Fruit fly (Drosophila melanogaster) whole organism, embryonic: ENCODE data around the gene CG6654.

Experiments used
- Asciz ChIP-seq: fragments of 200-800 bp; sonication (Bioruptor generic); optimal IDR thresholded peaks from 2 replicates; lab custom pipeline; 2017; ENCODE audit warnings: missing biosample characterization, mild to moderate bottlenecking, missing genetic modification characterization, missing genetic modification reagents
- BEAF-32 ChIP-seq: fragments of 200-800 bp; sonication (Bioruptor generic); optimal IDR thresholded peaks from 3 replicates; lab custom pipeline; 2017; ENCODE audit warnings: missing biosample characterization, missing genetic modification characterization, mild to moderate bottlenecking, moderate library complexity, missing genetic modification reagents
- CG10321 ChIP-seq: fragments of 200-800 bp; sonication (Bioruptor generic); IDR thresholded peaks from 2 replicates; pipeline ENCODE4 v1.3.6; 2022; ENCODE audit warnings: missing biosample characterization, missing genetic modification characterization
- CG10462 ChIP-seq: fragments of 200-800 bp; sonication (Bioruptor generic); optimal IDR thresholded peaks from 2 replicates; lab custom pipeline; 2016; ENCODE audit warnings: missing biosample characterization, missing genetic modification characterization
- CG11456 ChIP-seq: fragments of 200-800 bp; sonication (Bioruptor generic); IDR thresholded peaks from 3 replicates; pipeline ENCODE4 v1.3.6; 2022; ENCODE audit warnings: missing biosample characterization, missing genetic modification characterization
- CG12104 ChIP-seq: fragments of 200-800 bp; sonication (Bioruptor generic); optimal IDR thresholded peaks from 3 replicates; lab custom pipeline; 2016; ENCODE audit warnings: missing biosample characterization, missing genetic modification characterization
- CG12391 ChIP-seq: fragments of 200-800 bp; sonication (Bioruptor generic); optimal IDR thresholded peaks from 3 replicates; lab custom pipeline; 2018; ENCODE audit warnings: missing biosample characterization, mild to moderate bottlenecking, missing genetic modification characterization, moderate library complexity
- CG12744 ChIP-seq: fragments of 200-800 bp; sonication (Bioruptor generic); optimal IDR thresholded peaks from 2 replicates; lab custom pipeline; 2016; ENCODE audit warnings: missing biosample characterization, missing genetic modification characterization
- CG13296 ChIP-seq: fragments of 200-800 bp; sonication (Bioruptor generic); optimal IDR thresholded peaks from 3 replicates; lab custom pipeline; 2018; ENCODE audit warnings: missing biosample characterization, mild to moderate bottlenecking, missing genetic modification characterization
- CG30403 ChIP-seq: fragments of 200-800 bp; sonication (Bioruptor generic); optimal IDR thresholded peaks from 3 replicates; lab custom pipeline; 2016; ENCODE audit warnings: missing biosample characterization, missing genetic modification characterization
- CG42726 ChIP-seq: fragments of 200-800 bp; sonication (Bioruptor generic); IDR thresholded peaks from 2 replicates; pipeline ENCODE4 v1.3.6; 2022; ENCODE audit warnings: missing biosample characterization, missing genetic modification characterization; ENCODE audit not compliant: partially characterized antibody
- CG4617 ChIP-seq: fragments of 200-800 bp; sonication (Bioruptor generic); optimal IDR thresholded peaks from 3 replicates; lab custom pipeline; 2016; ENCODE audit warnings: missing biosample characterization, missing genetic modification characterization, borderline replicate concordance
- CG5245 ChIP-seq: fragments of 200-800 bp; sonication (Bioruptor generic); optimal IDR thresholded peaks from 3 replicates; lab custom pipeline; 2016; ENCODE audit warnings: missing biosample characterization, missing genetic modification characterization
- CG6272 ChIP-seq: fragments of 200-800 bp; sonication (Bioruptor generic); IDR thresholded peaks from 2 replicates; pipeline ENCODE4 v1.3.6; 2022; ENCODE audit warnings: missing biosample characterization, missing genetic modification characterization
- CG7987 ChIP-seq: fragments of 200-800 bp; sonication (Bioruptor generic); optimal IDR thresholded peaks from 2 replicates; lab custom pipeline; 2018; ENCODE audit warnings: missing biosample characterization, mild to moderate bottlenecking, missing genetic modification characterization, moderate library complexity
- CG8281 ChIP-seq: fragments of 200-800 bp; sonication (Bioruptor generic); optimal IDR thresholded peaks from 2 replicates; lab custom pipeline; 2018; ENCODE audit warnings: missing biosample characterization, mild to moderate bottlenecking, missing genetic modification characterization, moderate library complexity
- CG8359 ChIP-seq: fragments of 200-800 bp; sonication (Bioruptor generic); optimal IDR thresholded peaks from 2 replicates; lab custom pipeline; 2017; ENCODE audit warnings: missing biosample characterization, mild to moderate bottlenecking, missing genetic modification characterization, borderline replicate concordance
- CG9727 ChIP-seq: fragments of 200-800 bp; sonication (Bioruptor generic); optimal IDR thresholded peaks from 3 replicates; lab custom pipeline; 2017; ENCODE audit warnings: missing biosample characterization, mild to moderate bottlenecking, missing genetic modification characterization
- CG9932 ChIP-seq: fragments of 200-800 bp; sonication (Bioruptor generic); IDR thresholded peaks from 2 replicates; pipeline ENCODE4 v1.3.6; 2022; ENCODE audit warnings: missing biosample characterization, missing genetic modification characterization
- CoRest ChIP-seq: fragments of 200-800 bp; sonication (Bioruptor generic); optimal IDR thresholded peaks from 3 replicates; lab custom pipeline; 2018; ENCODE audit warnings: missing biosample characterization, mild to moderate bottlenecking, missing genetic modification characterization, moderate library complexity
- D ChIP-seq, 2 experiments: fragments of 200-800 bp in 1 of 2; fragments of >200 bp in 1 of 2; sonication (Bioruptor generic) in 1 of 2; optimal IDR thresholded peaks; 2 replicates in 1 of 2; 3 replicates in 1 of 2; lab custom pipeline; 2017; ENCODE audit warnings: mild to moderate bottlenecking in 1 of 2, missing biosample characterization in 1 of 2, missing genetic modification characterization in 1 of 2, missing genetic modification reagents in 1 of 2
- Eip74EF ChIP-seq, 2 experiments: fragments of 200-800 bp in 1 of 2; fragments of >200 bp in 1 of 2; sonication (Bioruptor generic) in 1 of 2; optimal IDR thresholded peaks; 2 replicates each; lab custom pipeline; 2017 to 2019; ENCODE audit warnings: missing biosample characterization in 2 of 2, missing genetic modification characterization in 2 of 2, mild to moderate bottlenecking in 1 of 2, moderate library complexity in 1 of 2
- HHEX ChIP-seq: fragments of 200-800 bp; sonication (Bioruptor generic); optimal IDR thresholded peaks from 3 replicates; lab custom pipeline; 2017; ENCODE audit warnings: missing biosample characterization, mild to moderate bottlenecking, missing genetic modification characterization, missing genetic modification reagents
- HLH4C ChIP-seq: fragments of 200-800 bp; sonication (Bioruptor generic); IDR thresholded peaks from 3 replicates; pipeline ENCODE4 v1.3.6; 2022; ENCODE audit warnings: missing biosample characterization, missing genetic modification characterization; ENCODE audit not compliant: partially characterized antibody
- MBD-R2 ChIP-seq: fragments of 200-800 bp; sonication (Bioruptor generic); IDR thresholded peaks from 2 replicates; pipeline ENCODE4 v1.3.6; 2022; ENCODE audit warnings: missing biosample characterization, missing genetic modification characterization
- Myb ChIP-seq: fragments of 200-800 bp; sonication (Bioruptor generic); optimal IDR thresholded peaks from 2 replicates; lab custom pipeline; 2016; ENCODE audit warnings: missing biosample characterization, missing genetic modification characterization
- NFAT ChIP-seq: fragments of 200-800 bp; sonication (Bioruptor generic); IDR thresholded peaks from 2 replicates; pipeline ENCODE4 v1.3.6; 2022; ENCODE audit warnings: missing biosample characterization, missing genetic modification characterization
- Sin3A ChIP-seq: fragments of >200 bp; optimal IDR thresholded peaks from 2 replicates; lab custom pipeline; 2018
- Tbp ChIP-seq: fragments of >200 bp; optimal IDR thresholded peaks from 2 replicates; lab custom pipeline; 2018; ENCODE audit warnings: missing biosample characterization, missing genetic modification characterization
- Usf ChIP-seq: fragments of 200-800 bp; sonication (Bioruptor generic); optimal IDR thresholded peaks from 2 replicates; lab custom pipeline; 2017; ENCODE audit warnings: missing genotype, missing biosample characterization, missing genetic modification characterization
- ab ChIP-seq: fragments of 200-800 bp; sonication (Bioruptor generic); optimal IDR thresholded peaks from 2 replicates; lab custom pipeline; 2016; ENCODE audit warnings: missing biosample characterization, missing genetic modification characterization
- ara ChIP-seq: fragments of 200-800 bp; sonication (Bioruptor generic); IDR thresholded peaks from 2 replicates; pipeline ENCODE4 v1.3.6; 2022; ENCODE audit warnings: missing biosample characterization, missing genetic modification characterization
- bowl ChIP-seq: fragments of 200-800 bp; sonication (Bioruptor generic); IDR thresholded peaks from 2 replicates; pipeline ENCODE4 v1.3.6; 2022; ENCODE audit warnings: missing biosample characterization, missing genetic modification characterization
- bsh ChIP-seq, 2 experiments: fragments of 200-800 bp; sonication (Bioruptor generic); optimal IDR thresholded peaks; 2 replicates each; lab custom pipeline; 2017 to 2018; ENCODE audit warnings: mild to moderate bottlenecking in 2 of 2, missing biosample characterization in 2 of 2, missing genetic modification characterization in 2 of 2, moderate library complexity in 1 of 2
- btn ChIP-seq: fragments of 200-800 bp; sonication (Bioruptor generic); optimal IDR thresholded peaks from 2 replicates; lab custom pipeline; 2016; ENCODE audit warnings: missing biosample characterization, missing genetic modification characterization
- eve ChIP-seq, 2 experiments: fragments of >200 bp; optimal IDR thresholded peaks; 2 replicates each; lab custom pipeline; 2017; ENCODE audit warnings: missing biosample characterization in 2 of 2, missing genetic modification characterization in 2 of 2
- ewg ChIP-seq: fragments of 200-800 bp; sonication (Bioruptor generic); optimal IDR thresholded peaks from 3 replicates; lab custom pipeline; 2017; ENCODE audit warnings: mild to moderate bottlenecking, missing biosample characterization, missing genetic modification reagents, missing genetic modification characterization
- gro ChIP-seq: fragments of 200-800 bp; sonication (Bioruptor generic); optimal IDR thresholded peaks from 2 replicates; lab custom pipeline; 2016; ENCODE audit warnings: missing biosample characterization, missing genetic modification characterization
- gsb ChIP-seq: fragments of 200-800 bp; sonication (Bioruptor generic); IDR thresholded peaks from 2 replicates; pipeline ENCODE4 v1.3.6; 2022; ENCODE audit warnings: missing biosample characterization, missing genetic modification characterization
- h ChIP-seq: fragments of >200 bp; optimal IDR thresholded peaks from 2 replicates; lab custom pipeline; 2017
- nmo ChIP-seq: fragments of 200-800 bp; sonication (Bioruptor generic); optimal IDR thresholded peaks from 2 replicates; lab custom pipeline; 2018; ENCODE audit warnings: missing biosample characterization, mild to moderate bottlenecking, missing genetic modification characterization, moderate library complexity
- nom ChIP-seq: fragments of 200-800 bp; sonication (Bioruptor generic); optimal IDR thresholded peaks from 2 replicates; lab custom pipeline; 2017; ENCODE audit warnings: missing biosample characterization, missing genetic modification characterization, mild to moderate bottlenecking, moderate library complexity, missing genetic modification reagents
- otp ChIP-seq: fragments of 200-800 bp; sonication (Bioruptor generic); IDR thresholded peaks from 3 replicates; pipeline ENCODE4, ENCODE4 v1.3.6; 2022; ENCODE audit warnings: missing biosample characterization, missing genetic modification characterization
- phol ChIP-seq: fragments of 200-800 bp; sonication (Bioruptor generic); optimal IDR thresholded peaks from 3 replicates; lab custom pipeline; 2018; ENCODE audit warnings: missing biosample characterization, mild to moderate bottlenecking, missing genetic modification characterization, moderate library complexity
- pros ChIP-seq: fragments of 200-800 bp; sonication (Bioruptor generic); optimal IDR thresholded peaks from 3 replicates; lab custom pipeline; 2019; ENCODE audit warnings: missing biosample characterization, mild to moderate bottlenecking, missing genetic modification characterization, moderate library complexity
- sc ChIP-seq, 3 experiments: fragments of >200 bp in 2 of 3; fragments of 200-800 bp in 1 of 3; sonication (Bioruptor generic) in 1 of 3; optimal IDR thresholded peaks; 2 replicates in 2 of 3; 3 replicates in 1 of 3; lab custom pipeline; 2017; ENCODE audit warnings: mild to moderate bottlenecking in 1 of 3, missing biosample characterization in 1 of 3, missing genetic modification characterization in 1 of 3, missing genetic modification reagents in 1 of 3
- scrt ChIP-seq: fragments of 200-800 bp; sonication (Bioruptor generic); optimal IDR thresholded peaks from 2 replicates; lab custom pipeline; 2018; ENCODE audit warnings: missing biosample characterization, mild to moderate bottlenecking, missing genetic modification characterization, moderate library complexity
- slbo ChIP-seq: fragments of 200-800 bp; sonication (Bioruptor generic); IDR thresholded peaks from 2 replicates; pipeline ENCODE4 v1.3.6; 2022; ENCODE audit warnings: missing biosample characterization, missing genetic modification characterization
- sqz ChIP-seq: fragments of 200-800 bp; sonication (Bioruptor generic); optimal IDR thresholded peaks from 3 replicates; lab custom pipeline; 2018; ENCODE audit warnings: missing biosample characterization, mild to moderate bottlenecking, missing genetic modification characterization
- trem ChIP-seq: fragments of 200-800 bp; optimal IDR thresholded peaks from 3 replicates; lab custom pipeline; 2019; ENCODE audit warnings: missing biosample characterization, mild to moderate bottlenecking, missing genetic modification characterization, moderate library complexity

CG6654 gene

DNA sequence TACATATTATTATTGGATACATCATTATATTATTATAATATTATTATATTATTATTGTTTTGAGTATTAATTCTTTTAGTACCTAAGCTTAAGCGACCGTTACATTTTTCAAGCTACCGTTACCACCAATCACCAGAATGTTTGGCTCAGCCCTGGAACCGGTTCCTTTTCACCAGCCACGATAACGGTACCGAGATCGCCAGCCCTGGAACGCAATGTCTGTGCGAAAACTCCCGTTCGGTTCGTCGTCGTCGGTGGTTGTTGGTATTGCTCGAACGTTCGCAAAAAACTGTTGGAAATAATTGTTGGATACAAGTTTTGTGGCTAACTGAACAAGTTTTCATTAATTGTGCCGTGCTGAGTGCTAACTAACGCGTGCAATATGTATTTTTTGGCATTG, 36.3 kb upstream of the CG6654 start, which contains the start of gene CG42404 (continued):
- TF ChIP-seq CG6272 (GFP tag; lab: Robert Waterston, UW) (no peak), sqz (GFP tag; lab: Kevin White, UChicago) (no peak), scrt (GFP tag; lab: Kevin White, UChicago) (no peak), HLH4C (GFP tag; lab: Robert Waterston, UW) (no peak), CG4617 (GFP tag; lab: Kevin White, UChicago) (no peak), Myb (GFP tag; lab: Kevin White, UChicago) (peak; percentile 95), Sin3A (lab: Kevin White, UChicago) (no peak), ara (no peak), CG7987 (GFP tag; lab: Kevin White, UChicago) (no peak), CG12391 (tag; lab: Kevin White, UChicago) (peak; percentile 21), CG11456 (GFP tag; lab: Robert Waterston, UW) (no peak), Tbp (GFP tag; lab: Kevin White, UChicago) (no peak), CG42726 (GFP tag; lab: Robert Waterston, UW) (no peak), CG5245 (GFP tag; lab: Kevin White, UChicago) (no peak), CG9727 (GFP tag; lab: Kevin White, UChicago) (no peak), CG10321 (GFP tag; lab: Robert Waterston, UW) (no peak), CG30403 (GFP tag; lab: Kevin White, UChicago) (no peak), gro (GFP tag; lab: Kevin White, UChicago) (no peak), Eip74EF (GFP tag; optimal IDR thresholded peaks at IDR 0.05; lab: Kevin White, UChicago) (no peak), nmo (no peak), CG9932 (GFP tag; lab: Robert Waterston, UW) (no peak), CG8281 (tag; lab: Kevin White, UChicago) (no peak), slbo (GFP tag; lab: Robert Waterston, UW) (no peak), nom (GFP tag; lab: Kevin White, UChicago) (no peak), bowl (no peak), bsh (GFP tag; optimal IDR thresholded peaks at IDR 0.05; lab: Kevin White, UChicago) (no peak), gsb (GFP tag; lab: Robert Waterston, UW) (no peak), NFAT (GFP tag; lab: Robert Waterston, UW) (no peak), BEAF-32 (peak; percentile 4), btn (GFP tag; lab: Kevin White, UChicago) (no peak), trem (tag; lab: Kevin White, UChicago) (peak; percentile 17), pros (GFP tag; lab: Kevin White, UChicago) (no peak), Usf (GFP tag; lab: Kevin White, UChicago) (no peak), CG10462 (GFP tag; lab: Kevin White, UChicago) (peak; percentile 68), ab (GFP tag; lab: Kevin White, UChicago) (no peak), CG13296 (GFP tag; lab: Kevin White, UChicago) (no peak), CG12744 (GFP tag; lab: Kevin White, UChicago) (no peak), HHEX (no peak), h (lab: Kevin White, UChicago) (no peak), CG8359 (no peak), sc (optimal IDR thresholded peaks at IDR 0.05; lab: Kevin White, UChicago) (no peak), sc (GFP tag; optimal IDR thresholded peaks at IDR 0.05; lab: Kevin White, UChicago) (no peak), eve (GFP tag; optimal IDR thresholded peaks at IDR 0.05; lab: Kevin White, UChicago) (no peak), otp (GFP tag; lab: Robert Waterston, UW) (no peak), CoRest (peak; percentile 22), Asciz (GFP tag; lab: Kevin White, UChicago) (no peak), CG12104 (GFP tag; lab: Kevin White, UChicago) (no peak), D (optimal IDR thresholded peaks at IDR 0.05; lab: Kevin White, UChicago) (peak; percentile 45), D (GFP tag; optimal IDR thresholded peaks at IDR 0.05; lab: Kevin White, UChicago) (no peak), MBD-R2 (GFP tag; lab: Robert Waterston, UW) (no peak), phol (tag; lab: Kevin White, UChicago) (peak; percentile 0), ewg (no peak)
